Fruit fly (Drosophila melanogaster) whole organism, embryonic: ENCODE measurements around the gene CG32944.

Experiments
- Ada2b ChIP-seq: fragments of 200-800 bp; sonication (Bioruptor generic); IDR thresholded peaks from 2 replicates; pipeline ENCODE4 v1.3.6; 2022; ENCODE audit warnings: missing biosample characterization, missing genetic modification characterization
- Adf1 ChIP-seq: fragments of 200-800 bp; sonication (Bioruptor generic); IDR thresholded peaks from 2 replicates; pipeline ENCODE4 v1.3.6; 2022; ENCODE audit warnings: missing biosample characterization, missing genetic modification characterization
- Bdp1 ChIP-seq: fragments of 200-800 bp; sonication (Bioruptor generic); optimal IDR thresholded peaks from 3 replicates; lab custom pipeline; 2016; ENCODE audit warnings: missing biosample characterization, missing genetic modification characterization
- Blimp-1 ChIP-seq: fragments of 200-800 bp; sonication (Bioruptor generic); optimal IDR thresholded peaks from 3 replicates; lab custom pipeline; 2018; ENCODE audit warnings: missing biosample characterization, missing genetic modification characterization, mild to moderate bottlenecking, moderate library complexity, missing genetic modification reagents
- CG11398 ChIP-seq: fragments of 200-800 bp; sonication (Bioruptor generic); optimal IDR thresholded peaks from 2 replicates; lab custom pipeline; 2016; ENCODE audit warnings: missing biosample characterization, missing genetic modification characterization
- CG12391 ChIP-seq: fragments of 200-800 bp; sonication (Bioruptor generic); optimal IDR thresholded peaks from 3 replicates; lab custom pipeline; 2018; ENCODE audit warnings: missing biosample characterization, mild to moderate bottlenecking, missing genetic modification characterization, moderate library complexity
- CG13775 ChIP-seq: fragments of 200-800 bp; sonication (Bioruptor generic); optimal IDR thresholded peaks from 3 replicates; lab custom pipeline; 2017; ENCODE audit warnings: missing biosample characterization, mild to moderate bottlenecking, missing genetic modification characterization
- CG14860 ChIP-seq: fragments of 200-800 bp; sonication (Bioruptor generic); IDR thresholded peaks from 3 replicates; pipeline ENCODE4 v1.3.6; 2022; ENCODE audit warnings: missing biosample characterization, missing genetic modification characterization; ENCODE audit not compliant: partially characterized antibody
- CG17186 ChIP-seq: fragments of 200-800 bp; sonication (Bioruptor generic); optimal IDR thresholded peaks from 3 replicates; lab custom pipeline; 2017; ENCODE audit warnings: missing biosample characterization, missing genetic modification reagents, missing genetic modification characterization
- CG2889 ChIP-seq: fragments of 200-800 bp; sonication (Bioruptor generic); IDR thresholded peaks from 3 replicates; pipeline ENCODE4 v1.3.6; 2022; ENCODE audit warnings: missing biosample characterization, missing genetic modification characterization
- CG31441 ChIP-seq: fragments of 200-800 bp; sonication (Bioruptor generic); IDR thresholded peaks from 2 replicates; pipeline ENCODE4 v1.3.6; 2022; ENCODE audit warnings: missing biosample characterization, missing genetic modification characterization
- CG34376 ChIP-seq: fragments of 200-800 bp; sonication (Bioruptor generic); optimal IDR thresholded peaks from 2 replicates; lab custom pipeline; 2018; ENCODE audit warnings: missing biosample characterization, mild to moderate bottlenecking, missing genetic modification characterization
- CG34422 ChIP-seq: fragments of 200-800 bp; sonication (Bioruptor generic); IDR thresholded peaks from 3 replicates; pipeline ENCODE4 v1.3.6; 2022; ENCODE audit warnings: missing biosample characterization, missing genetic modification characterization
- CG3995 ChIP-seq: fragments of 200-800 bp; sonication (Bioruptor generic); optimal IDR thresholded peaks from 3 replicates; lab custom pipeline; 2016; ENCODE audit warnings: missing biosample characterization, missing genetic modification characterization
- CG5245 ChIP-seq: fragments of 200-800 bp; sonication (Bioruptor generic); optimal IDR thresholded peaks from 3 replicates; lab custom pipeline; 2016; ENCODE audit warnings: missing biosample characterization, missing genetic modification characterization
- CG6272 ChIP-seq: fragments of 200-800 bp; sonication (Bioruptor generic); IDR thresholded peaks from 2 replicates; pipeline ENCODE4 v1.3.6; 2022; ENCODE audit warnings: missing biosample characterization, missing genetic modification characterization
- CG8089 ChIP-seq: fragments of 200-800 bp; sonication (Bioruptor generic); optimal IDR thresholded peaks from 3 replicates; lab custom pipeline; 2016; ENCODE audit warnings: missing biosample characterization, missing genetic modification characterization
- Dll ChIP-seq: fragments of 200-800 bp; sonication (Bioruptor generic); IDR thresholded peaks from 4 replicates; pipeline ENCODE4 v1.3.6; 2022; ENCODE audit warnings: missing biosample characterization, missing genetic modification characterization; ENCODE audit not compliant: partially characterized antibody
- HLH3B ChIP-seq: fragments of 200-800 bp; sonication (Bioruptor generic); IDR thresholded peaks from 2 replicates; pipeline ENCODE4 v1.3.6; 2022; ENCODE audit warnings: missing biosample characterization, missing genetic modification characterization
- Hmr ChIP-seq: fragments of 200-800 bp; sonication (Bioruptor generic); optimal IDR thresholded peaks from 3 replicates; lab custom pipeline; 2017; ENCODE audit warnings: mild to moderate bottlenecking, missing biosample characterization, missing genetic modification reagents, missing genetic modification characterization
- Nf-YB ChIP-seq: fragments of 200-800 bp; sonication (Bioruptor generic); optimal IDR thresholded peaks from 3 replicates; lab custom pipeline; 2019; ENCODE audit warnings: missing biosample characterization, mild to moderate bottlenecking, missing genetic modification characterization, moderate library complexity
- NfI ChIP-seq: fragments of 200-800 bp; sonication (Bioruptor generic); optimal IDR thresholded peaks from 3 replicates; lab custom pipeline; 2018; ENCODE audit warnings: missing biosample characterization, mild to moderate bottlenecking, missing genetic modification characterization, moderate library complexity
- Rfx ChIP-seq: fragments of 200-800 bp; sonication (Bioruptor generic); IDR thresholded peaks from 2 replicates; pipeline ENCODE4 v1.3.6; 2022; ENCODE audit warnings: missing biosample characterization, missing genetic modification characterization
- TFAM ChIP-seq: fragments of 200-800 bp; sonication (Bioruptor generic); optimal IDR thresholded peaks from 2 replicates; lab custom pipeline; 2017; ENCODE audit warnings: missing biosample characterization, missing genetic modification characterization, inconsistent platforms
- aop ChIP-seq: fragments of 200-800 bp; sonication (Bioruptor generic); IDR thresholded peaks from 2 replicates; pipeline ENCODE4 v1.3.6; 2022; ENCODE audit warnings: missing biosample characterization, missing genetic modification characterization
- cad ChIP-seq: fragments of >200 bp; optimal IDR thresholded peaks from 2 replicates; lab custom pipeline; 2017; ENCODE audit warnings: missing biosample characterization, missing genetic modification characterization
- chm ChIP-seq: fragments of 200-800 bp; sonication (Bioruptor generic); IDR thresholded peaks from 2 replicates; pipeline ENCODE4 v1.3.6; 2022; ENCODE audit warnings: missing biosample characterization, missing genetic modification characterization
- crc ChIP-seq: fragments of 200-800 bp; sonication (Bioruptor generic); optimal IDR thresholded peaks from 2 replicates; lab custom pipeline; 2016; ENCODE audit warnings: missing biosample characterization, missing genetic modification characterization
- crol ChIP-seq: fragments of 200-800 bp; sonication (Bioruptor generic); IDR thresholded peaks from 2 replicates; pipeline ENCODE4 v1.3.6; 2022; ENCODE audit warnings: missing biosample characterization, missing genetic modification characterization
- ewg ChIP-seq: fragments of 200-800 bp; sonication (Bioruptor generic); optimal IDR thresholded peaks from 3 replicates; lab custom pipeline; 2017; ENCODE audit warnings: mild to moderate bottlenecking, missing biosample characterization, missing genetic modification reagents, missing genetic modification characterization
- fd3F ChIP-seq: fragments of 200-800 bp; sonication (Bioruptor generic); optimal IDR thresholded peaks from 2 replicates; lab custom pipeline; 2018; ENCODE audit warnings: missing biosample characterization, mild to moderate bottlenecking, missing genetic modification characterization, moderate library complexity
- fd96Cb ChIP-seq: fragments of 200-800 bp; sonication (Bioruptor generic); optimal IDR thresholded peaks from 2 replicates; lab custom pipeline; 2018; ENCODE audit warnings: missing biosample characterization, mild to moderate bottlenecking, missing genetic modification characterization, moderate library complexity
- ftz-f1 ChIP-seq: fragments of 200-800 bp; sonication (Bioruptor generic); optimal IDR thresholded peaks from 2 replicates; lab custom pipeline; 2016; ENCODE audit warnings: missing biosample characterization, missing genetic modification characterization
- gcm ChIP-seq: fragments of 200-800 bp; sonication (Bioruptor generic); optimal IDR thresholded peaks from 2 replicates; lab custom pipeline; 2019; ENCODE audit warnings: missing biosample characterization, mild to moderate bottlenecking, missing genetic modification characterization, moderate library complexity
- gcm2 ChIP-seq: fragments of 200-800 bp; sonication (Bioruptor generic); optimal IDR thresholded peaks from 2 replicates; lab custom pipeline; 2016; ENCODE audit warnings: missing biosample characterization, missing genetic modification characterization
- grn ChIP-seq: fragments of 200-800 bp; sonication (Bioruptor generic); optimal IDR thresholded peaks from 3 replicates; lab custom pipeline; 2017; ENCODE audit warnings: missing biosample characterization, missing genetic modification characterization
- gro ChIP-seq: fragments of 200-800 bp; sonication (Bioruptor generic); optimal IDR thresholded peaks from 2 replicates; lab custom pipeline; 2016; ENCODE audit warnings: missing biosample characterization, missing genetic modification characterization
- ind ChIP-seq: fragments of 200-800 bp; sonication (Bioruptor generic); optimal IDR thresholded peaks from 3 replicates; lab custom pipeline; 2016; ENCODE audit warnings: missing biosample characterization, missing genetic modification characterization
- lilli ChIP-seq: fragments of 200-800 bp; sonication (Bioruptor generic); optimal IDR thresholded peaks from 3 replicates; lab custom pipeline; 2016; ENCODE audit warnings: missing biosample characterization, missing genetic modification characterization
- lola ChIP-seq, 3 experiments: fragments of >200 bp in 2 of 3; fragments of 200-800 bp in 1 of 3; sonication (Bioruptor generic) in 1 of 3; optimal IDR thresholded peaks; 2 replicates each; lab custom pipeline; 2017 to 2019; ENCODE audit warnings: missing biosample characterization in 3 of 3, missing genetic modification characterization in 3 of 3, mild to moderate bottlenecking in 1 of 3, moderate library complexity in 1 of 3
- nau ChIP-seq: fragments of 200-800 bp; sonication (Bioruptor generic); optimal IDR thresholded peaks from 3 replicates; lab custom pipeline; 2017; ENCODE audit warnings: missing biosample characterization, mild to moderate bottlenecking, missing genetic modification characterization, missing genetic modification reagents
- pb ChIP-seq: fragments of 200-800 bp; sonication (Bioruptor generic); optimal IDR thresholded peaks from 3 replicates; lab custom pipeline; 2016; ENCODE audit warnings: missing biosample characterization, missing genetic modification characterization
- pros ChIP-seq: fragments of 200-800 bp; sonication (Bioruptor generic); optimal IDR thresholded peaks from 3 replicates; lab custom pipeline; 2019; ENCODE audit warnings: missing biosample characterization, mild to moderate bottlenecking, missing genetic modification characterization, moderate library complexity
- pzg ChIP-seq: fragments of 200-800 bp; sonication (Bioruptor generic); optimal IDR thresholded peaks from 3 replicates; lab custom pipeline; 2018; ENCODE audit warnings: missing biosample characterization, mild to moderate bottlenecking, missing genetic modification characterization, moderate library complexity
- scrt ChIP-seq: fragments of 200-800 bp; sonication (Bioruptor generic); optimal IDR thresholded peaks from 2 replicates; lab custom pipeline; 2018; ENCODE audit warnings: missing biosample characterization, mild to moderate bottlenecking, missing genetic modification characterization, moderate library complexity
- sisA ChIP-seq: fragments of 200-800 bp; sonication (Bioruptor generic); IDR thresholded peaks from 2 replicates; pipeline ENCODE4 v1.3.6; 2022; ENCODE audit warnings: missing biosample characterization, missing genetic modification characterization
- sob ChIP-seq: fragments of 200-800 bp; sonication (Bioruptor generic); IDR thresholded peaks from 2 replicates; pipeline ENCODE4 v1.3.6; 2022; ENCODE audit warnings: missing biosample characterization, missing genetic modification characterization
- trh ChIP-seq: fragments of 200-800 bp; sonication (Bioruptor generic); optimal IDR thresholded peaks from 2 replicates; lab custom pipeline; 2016; ENCODE audit warnings: missing biosample characterization, missing genetic modification characterization
- zen2 ChIP-seq: fragments of 200-800 bp; sonication (Bioruptor generic); IDR thresholded peaks from 3 replicates; pipeline ENCODE4 v1.3.6; 2022; ENCODE audit warnings: missing biosample characterization, missing genetic modification characterization; ENCODE audit not compliant: partially characterized antibody

CG32944 gene

dm6 chr3R:4450721-4451120 lies 31.3 kb upstream of the CG32944 start (continued):
- 0 out of 2 replicates have a peak, but pooled peaks have one; percentile 12 for TF ChIP-seq aop
- TF ChIP-seq, all 482 proteins: peak for 22

- TF ChIP-seq nau (GFP tag; lab: Kevin White, UChicago) (no peak), CG11398 (GFP tag; lab: Kevin White, UChicago) (no peak), sob (GFP tag; lab: Robert Waterston, UW) (no peak), pb (GFP tag; lab: Kevin White, UChicago) (no peak), CG34376 (no peak), CG3995 (no peak), CG31441 (GFP tag; lab: Robert Waterston, UW) (no peak), crc (GFP tag; lab: Kevin White, UChicago) (no peak), Adf1 (GFP tag; lab: Robert Waterston, UW) (peak; percentile 33; the same call in 1 of the 2 replicates), CG14860 (no peak), TFAM (GFP tag; lab: Kevin White, UChicago) (no peak), fd96Cb (no peak), Nf-YB (GFP tag; lab: Kevin White, UChicago) (no peak), Blimp-1 (GFP tag; lab: Kevin White, UChicago) (no peak), ind (GFP tag; lab: Kevin White, UChicago) (no peak), fd3F (no peak), pros (GFP tag; lab: Kevin White, UChicago) (no peak), NfI (GFP tag; lab: Kevin White, UChicago) (no peak), scrt (GFP tag; lab: Kevin White, UChicago) (peak; percentile 56), Bdp1 (GFP tag; lab: Kevin White, UChicago) (no peak), CG17186 (GFP tag; lab: Kevin White, UChicago) (no peak), CG2889 (no peak), CG34422 (GFP tag; lab: Robert Waterston, UW) (peak; percentile 48; the same call in 1 of the 3 replicates), CG8089 (GFP tag; lab: Kevin White, UChicago) (no peak), lola (GFP tag; optimal IDR thresholded peaks at IDR 0.05; lab: Kevin White, UChicago) (no peak), cad (GFP tag; lab: Kevin White, UChicago) (no peak), crol (GFP tag; lab: Robert Waterston, UW) (0 out of 2 replicates have a peak, but pooled peaks have one; percentile 20), pzg (GFP tag; lab: Kevin White, UChicago) (no peak), ftz-f1 (GFP tag; lab: Kevin White, UChicago) (peak; percentile 7), CG6272 (no peak), Dll (GFP tag; lab: Robert Waterston, UW) (0 out of 4 replicates have a peak, but pooled peaks have one; percentile 28), lilli (GFP tag; lab: Kevin White, UChicago) (no peak), zen2 (GFP tag; lab: Robert Waterston, UW) (peak; percentile 57; the same call in 1 of the 3 replicates), gro (GFP tag; lab: Kevin White, UChicago) (no peak), trh (GFP tag; lab: Kevin White, UChicago) (no peak), Hmr (GFP tag; lab: Kevin White, UChicago) (no peak), CG13775 (GFP tag; lab: Kevin White, UChicago) (no peak), CG5245 (GFP tag; lab: Kevin White, UChicago) (no peak), gcm (GFP tag; lab: Kevin White, UChicago) (no peak), grn (no peak), CG12391 (tag; lab: Kevin White, UChicago) (no peak), Ada2b (GFP tag; lab: Robert Waterston, UW) (no peak), Rfx (no peak), sisA (GFP tag; lab: Robert Waterston, UW) (no peak), HLH3B (GFP tag; lab: Robert Waterston, UW) (no peak), ewg (GFP tag; lab: Kevin White, UChicago) (peak; percentile 3), chm (GFP tag; lab: Robert Waterston, UW) (no peak), gcm2 (no peak)
These were observed 29.9 kb upstream of the CG32944 start for dm6 chr3R:4449256-4449655.
